Worm (Caenorhabditis elegans) whole organism, midembryonic: ENCODE data around the gene F22E5.2.

Experiments used
- T22C8.4 ChIP-seq: fragments of 200-800 bp; sonication (Bioruptor generic); IDR thresholded peaks from 2 replicates; pipeline ENCODE4 v1.3.6; 2022; ENCODE audit warnings: missing genetic modification characterization, missing compliant biosample characterization
- cog-1 ChIP-seq: sonication (generic microtip); optimal IDR thresholded peaks from 2 replicates; lab custom pipeline; 2016; ENCODE audit warnings: missing genetic modification characterization, missing compliant biosample characterization
- flt-1 ChIP-seq: fragments of 200-800 bp; sonication (Bioruptor generic); IDR thresholded peaks from 2 replicates; pipeline ENCODE4 v1.3.6; 2022; ENCODE audit warnings: missing genetic modification characterization, missing compliant biosample characterization
- klf-2 ChIP-seq: fragments of 200-800 bp; sonication (Bioruptor generic); conservative IDR thresholded peaks from 2 replicates; pipeline ENCODE4 v1.3.6; 2022; ENCODE audit warnings: missing genetic modification reagents, missing genetic modification characterization, missing compliant biosample characterization
- med-1 ChIP-seq: sonication (generic microtip); optimal IDR thresholded peaks from 2 replicates; lab custom pipeline; 2017; ENCODE audit warnings: missing genetic modification characterization, mild to moderate bottlenecking, missing compliant biosample characterization, antibody characterized with exemption, missing genetic modification reagents; ENCODE audit not compliant: insufficient read depth
- ref-1 ChIP-seq: fragments of 200-800 bp; sonication (Bioruptor generic); conservative IDR thresholded peaks from 2 replicates; pipeline ENCODE4 v1.3.6; 2022; ENCODE audit warnings: missing genetic modification reagents, missing genetic modification characterization, missing compliant biosample characterization
- tab-1 ChIP-seq: fragments of 200-800 bp; sonication (Bioruptor generic); IDR thresholded peaks from 2 replicates; pipeline ENCODE4 v1.3.6; 2022; ENCODE audit warnings: missing genetic modification characterization, missing compliant biosample characterization
- ztf-23 ChIP-seq: fragments of 200-800 bp; sonication (Bioruptor generic); IDR thresholded peaks from 2 replicates; pipeline ENCODE4 v1.3.6; 2022; ENCODE audit warnings: missing genetic modification reagents, missing genetic modification characterization, missing compliant biosample characterization
- ztf-29 ChIP-seq: fragments of 200-800 bp; sonication (Bioruptor generic); IDR thresholded peaks from 2 replicates; pipeline ENCODE4 v1.3.6; 2022; ENCODE audit warnings: missing genetic modification reagents, missing genetic modification characterization, missing compliant biosample characterization

The F22E5.2 gene

ce11 chrII:2707872-2708271 lies 42.7 kb downstream of the F22E5.2 start, which contains the start of gene Y47G7B.2:
Gene Y47G7B.2, minus strand, starts transcription at chrII:2708014.
- no peak for TF ChIP-seq tab-1 (GFP tag; lab: Robert Waterston, UW)
- no peak for TF ChIP-seq ztf-29
- TF ChIP-seq cog-1 (tag; lab: Kevin White, UChicago): no peak
- TF ChIP-seq ztf-23: no peak
- TF ChIP-seq T22C8.4 (GFP tag; lab: Robert Waterston, UW): no peak
- no peak for TF ChIP-seq med-1 (GFP tag; lab: Kevin White, UChicago)
- TF ChIP-seq flt-1: no peak
- TF ChIP-seq klf-2 (GFP tag; lab: Robert Waterston, UW): no peak
- no peak for TF ChIP-seq ref-1

ce11 chrII:2709942-2710341 lies 44.8 kb downstream of the F22E5.2 start, which contains the start of gene T05A8.1:
Gene T05A8.1, minus strand, starts transcription at chrII:2710042.
- TF ChIP-seq cog-1 (tag; lab: Kevin White, UChicago) (no peak), ztf-23 (no peak), tab-1 (GFP tag; lab: Robert Waterston, UW) (no peak)

- TF ChIP-seq ztf-23: no peak
- TF ChIP-seq med-1 (GFP tag; lab: Kevin White, UChicago): no peak
- no peak for TF ChIP-seq ref-1
- TF ChIP-seq klf-2 (GFP tag; lab: Robert Waterston, UW): no peak
- no peak for TF ChIP-seq tab-1 (GFP tag; lab: Robert Waterston, UW)
- no peak for TF ChIP-seq flt-1
- no peak for TF ChIP-seq ztf-29
- no peak for TF ChIP-seq T22C8.4 (GFP tag; lab: Robert Waterston, UW)
- TF ChIP-seq cog-1 (tag; lab: Kevin White, UChicago): no peak
These were observed 45.7 kb downstream of the F22E5.2 start, which contains the start of gene T05A8.2 for ce11 chrII:2710919-2711318. Gene T05A8.2, minus strand, starts transcription at chrII:2711019.
